Fruit fly (Drosophila melanogaster) whole organism, adult: Measurements from ENCODE around the gene Nup35.

ENCODE experiments used
- CG11617 ChIP-seq: fragments of 200-800 bp; sonication (Bioruptor generic); optimal IDR thresholded peaks from 2 replicates; lab custom pipeline; 2017; ENCODE audit warnings: mild to moderate bottlenecking, missing biosample characterization, missing genetic modification reagents, missing genetic modification characterization
- CG14711 ChIP-seq: fragments of 200-800 bp; sonication (Bioruptor generic); optimal IDR thresholded peaks from 2 replicates; lab custom pipeline; 2018; ENCODE audit warnings: missing biosample characterization, mild to moderate bottlenecking, missing genetic modification characterization, moderate library complexity
- CG33017 ChIP-seq: fragments of 200-800 bp; sonication (Bioruptor generic); optimal IDR thresholded peaks from 2 replicates; lab custom pipeline; 2018; ENCODE audit warnings: missing biosample characterization, mild to moderate bottlenecking, missing genetic modification characterization, moderate library complexity
- CG5204 ChIP-seq: fragments of 200-800 bp; sonication (Bioruptor generic); optimal IDR thresholded peaks from 2 replicates; lab custom pipeline; 2016; ENCODE audit warnings: missing biosample characterization, missing genetic modification characterization
- CG7045 ChIP-seq: fragments of 200-800 bp; sonication (Bioruptor generic); optimal IDR thresholded peaks from 2 replicates; lab custom pipeline; 2017; ENCODE audit warnings: missing biosample characterization, mild to moderate bottlenecking, missing genetic modification characterization
- CG7101 ChIP-seq: fragments of 200-800 bp; sonication (Bioruptor generic); optimal IDR thresholded peaks from 2 replicates; lab custom pipeline; 2018; ENCODE audit warnings: missing biosample characterization, mild to moderate bottlenecking, missing genetic modification characterization, moderate library complexity
- Crg-1 ChIP-seq: fragments of 200-800 bp; sonication (Bioruptor generic); optimal IDR thresholded peaks from 2 replicates; lab custom pipeline; 2016; ENCODE audit warnings: missing biosample characterization, missing genetic modification characterization
- Hr96 ChIP-seq: fragments of 200-800 bp; sonication (Bioruptor generic); optimal IDR thresholded peaks from 2 replicates; lab custom pipeline; 2016; ENCODE audit warnings: missing biosample characterization, missing genetic modification characterization
- bab1 ChIP-seq: fragments of 200-800 bp; sonication (Bioruptor generic); optimal IDR thresholded peaks from 3 replicates; lab custom pipeline; 2019; ENCODE audit warnings: missing biosample characterization, mild to moderate bottlenecking, missing genetic modification characterization, moderate library complexity
- cic ChIP-seq: fragments of 200-800 bp; sonication (Bioruptor generic); optimal IDR thresholded peaks from 2 replicates; lab custom pipeline; 2017; ENCODE audit warnings: missing biosample characterization, mild to moderate bottlenecking, missing genetic modification characterization, moderate library complexity
- cnc ChIP-seq, 2 experiments: fragments of >200 bp; optimal IDR thresholded peaks; 2 replicates each; lab custom pipeline; 2017
- kay ChIP-seq: fragments of 200-800 bp; sonication (Bioruptor generic); peaks from one replicate; lab custom pipeline; 2016; ENCODE audit warnings: missing biosample characterization, missing genetic modification characterization, borderline replicate concordance
- ovo ChIP-seq: fragments of 200-800 bp; sonication (Bioruptor generic); optimal IDR thresholded peaks from 2 replicates; lab custom pipeline; 2016; ENCODE audit warnings: missing biosample characterization, missing genetic modification characterization
- tj ChIP-seq: fragments of 200-800 bp; sonication (Bioruptor generic); optimal IDR thresholded peaks from 3 replicates; lab custom pipeline; 2017; ENCODE audit warnings: missing biosample characterization, mild to moderate bottlenecking, missing genetic modification characterization, moderate library complexity

DNA sequence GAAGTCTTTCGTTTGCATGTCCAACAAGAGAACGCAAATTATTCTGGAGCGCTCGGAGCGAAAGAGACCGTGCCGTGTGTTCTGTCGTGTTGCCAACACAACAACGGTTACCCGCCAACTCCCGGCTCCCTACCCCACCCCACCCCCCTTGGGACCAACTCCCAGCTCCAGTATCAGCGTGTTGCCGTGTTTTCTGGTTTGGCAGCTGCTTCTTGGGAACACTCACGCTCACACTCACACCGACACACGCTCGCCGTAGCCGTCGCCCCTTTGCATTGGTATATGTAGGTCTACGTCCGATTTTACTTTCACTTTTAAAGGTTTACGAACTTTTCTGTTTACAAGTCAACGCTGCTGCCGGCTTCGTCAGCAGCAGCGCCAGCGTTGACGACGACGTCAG lies 27.3 kb downstream of the Nup35 start:
- TF ChIP-seq Hr96 (GFP tag; lab: Kevin White, UChicago) (no peak), Crg-1 (no peak), CG14711 (tag; lab: Kevin White, UChicago) (no peak), CG7101 (tag; lab: Kevin White, UChicago) (no peak), cic (GFP tag; lab: Kevin White, UChicago) (no peak), CG11617 (no peak), cnc (optimal IDR thresholded peaks at IDR 0.05; lab: Kevin White, UChicago) (no peak), CG5204 (GFP tag; lab: Kevin White, UChicago) (no peak), bab1 (GFP tag; lab: Kevin White, UChicago) (no peak), kay (GFP tag; lab: Kevin White, UChicago) (no peak), tj (GFP tag; lab: Kevin White, UChicago) (no peak), ovo (GFP tag; lab: Kevin White, UChicago) (no peak), CG7045 (GFP tag; lab: Kevin White, UChicago) (no peak), CG33017 (tag; lab: Kevin White, UChicago) (no peak)
